Worm (Caenorhabditis elegans): ENCODE measurements around the gene R11D1.10.

Gene R11D1.10

DNA sequence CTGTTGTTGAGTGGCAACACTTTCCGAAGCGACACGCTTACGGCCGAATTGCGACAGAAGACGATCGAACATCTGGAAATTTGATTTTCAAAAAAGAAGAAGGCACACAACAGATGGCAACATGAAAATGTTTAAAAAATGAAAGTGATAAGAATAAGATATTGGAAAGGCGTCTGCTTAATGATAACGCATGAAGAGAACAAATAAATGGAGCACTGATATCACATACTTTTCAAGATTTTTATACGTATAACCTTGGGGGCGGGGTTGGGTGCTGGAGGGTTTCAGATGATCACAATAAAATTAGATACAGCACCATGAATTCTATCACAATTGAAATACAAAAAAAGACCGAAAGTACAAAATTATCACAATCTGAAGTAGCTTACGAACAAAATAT lies 15.7 kb downstream of the R11D1.10 start, which contains the start of gene C15C8.7 (continued):
- TF ChIP-seq nhr-76 (tag; optimal IDR thresholded peaks at IDR 0.05) (no peak), T20F7.1 (GFP tag; optimal IDR thresholded peaks at IDR 0.05) (no peak), F49E8.2 (tag; optimal IDR thresholded peaks at IDR 0.05; ENCODE audit: borderline replicate concordance) (no peak), dmd-6 (GFP tag; IDR thresholded peaks at IDR 0.05) (peak; percentile 46; the same call in 1 of the 2 replicates), daf-8 (GFP tag; IDR thresholded peaks at IDR 0.05) (no peak), pha-4 (GFP tag; IDR thresholded peaks at IDR 0.05) (no peak), pha-4 (tag; optimal IDR thresholded peaks at IDR 0.05) (no peak), hif-1 (tag; optimal IDR thresholded peaks at IDR 0.05) (no peak), lin-29 (GFP tag; IDR thresholded peaks at IDR 0.05) (no peak), mxl-3 (GFP tag; optimal IDR thresholded peaks at IDR 0.05) (no peak), Y5F2A.4 (GFP tag; optimal IDR thresholded peaks at IDR 0.05) (no peak), nhr-42 (GFP tag; IDR thresholded peaks at IDR 0.05) (no peak), snpc-4 (tag; optimal IDR thresholded peaks at IDR 0.05) (no peak), unc-39 (tag; optimal IDR thresholded peaks at IDR 0.05) (no peak), D1046.2 (GFP tag; IDR thresholded peaks at IDR 0.05) (no peak), mxl-2 (GFP tag; conservative IDR thresholded peaks at IDR 0.05) (no peak), dmd-9 (GFP tag; IDR thresholded peaks at IDR 0.05) (no peak), spr-3 (GFP tag; optimal IDR thresholded peaks at IDR 0.05) (no peak), vab-7 (GFP tag; IDR thresholded peaks at IDR 0.05) (no peak), ztf-7 (tag; optimal IDR thresholded peaks at IDR 0.05) (no peak), mes-2 (tag; optimal IDR thresholded peaks at IDR 0.05; ENCODE audit: poor library complexity, severe bottlenecking) (no peak), lir-3 (tag; optimal IDR thresholded peaks at IDR 0.05) (no peak), set-16 (GFP tag; IDR thresholded peaks at IDR 0.05) (no peak), ceh-62 (tag; optimal IDR thresholded peaks at IDR 0.05) (no peak), F37D6.2 (tag; optimal IDR thresholded peaks at IDR 0.05) (no peak), ama-1 (optimal IDR thresholded peaks at IDR 0.05) (peak; percentile 9)

DNA sequence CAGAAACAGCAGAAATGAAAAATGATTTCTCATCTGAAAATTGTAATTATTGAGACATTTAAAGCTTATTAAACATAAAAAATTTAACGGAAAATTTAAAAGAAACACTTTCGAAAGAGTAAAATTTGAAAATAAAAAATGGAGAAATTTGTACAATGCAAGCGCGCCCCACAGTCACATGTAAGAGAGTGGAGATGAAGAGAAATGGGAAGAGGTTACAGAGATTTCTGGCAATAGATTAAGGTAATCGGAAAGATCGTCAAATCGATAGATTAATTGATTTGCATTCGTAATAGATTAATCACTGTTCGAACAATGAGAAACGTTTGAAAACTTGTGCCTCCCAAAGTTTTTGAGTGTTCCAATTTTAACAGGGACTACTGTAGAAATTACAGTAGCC lies 18.1 kb downstream of the R11D1.10 start, which contains the start of gene C15C8.4:
Gene C15C8.4, minus strand, starts transcription at position 33 of the 400 bp plus-strand sequence.
- TF ChIP-seq nhr-6 (tag; optimal IDR thresholded peaks at IDR 0.05) = peak; percentile 54
- TF ChIP-seq ZK546.5 (tag; optimal IDR thresholded peaks at IDR 0.05) = no peak
- peak; percentile 17 for TF ChIP-seq dpl-1 (GFP tag; optimal IDR thresholded peaks at IDR 0.05)
- no peak for TF ChIP-seq ceh-28 (tag; optimal IDR thresholded peaks at IDR 0.05)
- no peak for TF ChIP-seq mdt-29 (GFP tag; IDR thresholded peaks at IDR 0.05)
- no peak for TF ChIP-seq sdz-12 (GFP tag; optimal IDR thresholded peaks at IDR 0.05)
- TF ChIP-seq set-16 (GFP tag; IDR thresholded peaks at IDR 0.05) = no peak
- TF ChIP-seq zip-2 (tag; optimal IDR thresholded peaks at IDR 0.05) = no peak
- TF ChIP-seq nhr-48 (tag; optimal IDR thresholded peaks at IDR 0.05) = no peak
- TF ChIP-seq ztf-11 (tag; optimal IDR thresholded peaks at IDR 0.05) = no peak

DNA sequence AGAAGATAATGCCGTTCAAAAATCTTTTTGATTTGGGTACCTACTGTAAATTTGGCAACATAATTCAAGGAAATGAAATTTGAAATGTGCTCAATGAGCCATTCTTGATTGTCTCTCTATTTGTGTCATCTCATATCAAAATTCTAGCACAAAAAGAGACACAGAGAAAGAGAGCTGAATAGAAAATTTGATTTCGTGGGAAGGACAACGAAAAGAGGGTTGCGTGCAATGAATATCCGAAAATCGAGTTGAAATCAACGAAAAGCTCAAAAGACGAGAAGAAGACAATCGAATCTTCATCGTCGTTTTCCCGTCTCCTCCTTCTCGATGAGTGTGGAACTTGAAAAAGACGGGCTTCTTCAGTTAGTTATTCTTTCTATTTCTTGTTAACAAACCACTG lies 18.5 kb downstream of the R11D1.10 start, which contains the start of gene C15C8.5:
Gene C15C8.5, plus strand, starts transcription at position 152 of the 400 bp plus-strand sequence.
- no peak for TF ChIP-seq daf-8 (GFP tag; IDR thresholded peaks at IDR 0.05)
- peak; percentile 97 for TF ChIP-seq fkh-10 (GFP tag; optimal IDR thresholded peaks at IDR 0.05)
- no peak for TF ChIP-seq ceh-62 (tag; optimal IDR thresholded peaks at IDR 0.05)
- no peak for TF ChIP-seq nhr-48 (tag; optimal IDR thresholded peaks at IDR 0.05)
- no peak for TF ChIP-seq nhr-28 (tag; optimal IDR thresholded peaks at IDR 0.05)
- TF ChIP-seq zip-2 (tag; optimal IDR thresholded peaks at IDR 0.05) = no peak
- no peak for TF ChIP-seq aly-2 (tag; optimal IDR thresholded peaks at IDR 0.05)
- TF ChIP-seq ces-1 (GFP tag; optimal IDR thresholded peaks at IDR 0.05) = peak; percentile 91

Data from whole organism, L4 larva.